Worm (Caenorhabditis elegans) whole organism, L4 larva: ENCODE results near the gene C04A11.2.

Experiments used
- F37D6.2 ChIP-seq: sonication (generic microtip); optimal IDR thresholded peaks from 2 replicates; lab custom pipeline; 2016; ENCODE audit warnings: mild to moderate bottlenecking, missing genetic modification characterization, missing compliant biosample characterization
- R02D3.7 ChIP-seq: fragments of 150-350 bp; sonication (generic microtip); optimal IDR thresholded peaks from 3 replicates; lab custom pipeline; 2014; ENCODE audit warnings: missing biosample characterization, missing genetic modification characterization
- aha-1 ChIP-seq: fragments of 150-350 bp; peaks from one replicate; lab custom pipeline; 2014; ENCODE audit warnings: missing biosample characterization, missing genetic modification characterization
- aly-2 ChIP-seq: sonication (generic microtip); optimal IDR thresholded peaks from 2 replicates; lab custom pipeline; 2018; ENCODE audit warnings: missing biosample characterization, missing genetic modification characterization
- ceh-44 ChIP-seq: fragments of 200-800 bp; sonication (Bioruptor generic); IDR thresholded peaks from 2 replicates; pipeline ENCODE4 v1.3.6; 2022; ENCODE audit warnings: missing genetic modification reagents, missing genetic modification characterization, missing compliant biosample characterization
- ceh-62 ChIP-seq: sonication (generic microtip); optimal IDR thresholded peaks from 2 replicates; lab custom pipeline; 2017; ENCODE audit warnings: missing biosample characterization, missing genetic modification characterization
- ceh-82 ChIP-seq: sonication (generic microtip); optimal IDR thresholded peaks from 2 replicates; lab custom pipeline; 2017; ENCODE audit warnings: missing biosample characterization, missing genetic modification characterization
- ces-1 ChIP-seq: fragments of 150-350 bp; sonication (generic microtip); optimal IDR thresholded peaks from 4 replicates; lab custom pipeline; 2014; ENCODE audit warnings: missing biosample characterization, missing genetic modification reagents, missing genetic modification characterization
- daf-12 ChIP-seq: fragments of 150-350 bp; optimal IDR thresholded peaks from 2 replicates; lab custom pipeline; 2014; ENCODE audit warnings: missing biosample characterization, missing genetic modification reagents, missing genetic modification characterization
- daf-16 ChIP-seq, 3 experiments: sonication (generic microtip); optimal IDR thresholded peaks; 2 replicates each; lab custom pipeline; 2016 to 2017; ENCODE audit warnings: missing genetic modification characterization in 3 of 3, missing genetic modification reagents in 3 of 3, mild to moderate bottlenecking in 2 of 3, missing compliant biosample characterization in 2 of 3, missing biosample characterization in 1 of 3, moderate library complexity in 1 of 3
- daf-8 ChIP-seq: fragments of 200-800 bp; sonication (Bioruptor generic); IDR thresholded peaks from 2 replicates; pipeline ENCODE4 v1.3.6; 2022; ENCODE audit warnings: missing genetic modification characterization, missing compliant biosample characterization
- dmd-9 ChIP-seq: fragments of 200-800 bp; sonication (Bioruptor generic); IDR thresholded peaks from 2 replicates; pipeline ENCODE4 v1.3.6; 2022; ENCODE audit warnings: missing genetic modification reagents, missing genetic modification characterization, missing compliant biosample characterization
- dpl-1 ChIP-seq: fragments of 150-350 bp; optimal IDR thresholded peaks from 2 replicates; lab custom pipeline; 2014; ENCODE audit warnings: missing biosample characterization, missing genetic modification reagents, missing genetic modification characterization
- egl-27 ChIP-seq: sonication (generic microtip); optimal IDR thresholded peaks from 3 replicates; lab custom pipeline; 2017; ENCODE audit warnings: missing biosample characterization, missing genetic modification reagents, missing genetic modification characterization
- egl-43 ChIP-seq: fragments of 200-800 bp; sonication (Bioruptor generic); IDR thresholded peaks from 2 replicates; pipeline ENCODE4 v1.3.6; 2022; ENCODE audit warnings: missing genetic modification reagents, missing genetic modification characterization, missing compliant biosample characterization
- fkh-10 ChIP-seq: fragments of 150-350 bp; optimal IDR thresholded peaks from 2 replicates; lab custom pipeline; 2014; ENCODE audit warnings: missing biosample characterization, missing genetic modification reagents, missing genetic modification characterization
- hlh-30 ChIP-seq: sonication (generic microtip); optimal IDR thresholded peaks from 2 replicates; lab custom pipeline; 2017; ENCODE audit warnings: antibody characterized with exemption, mild to moderate bottlenecking, missing genetic modification characterization, missing compliant biosample characterization; ENCODE audit not compliant: insufficient read depth
- jun-1 ChIP-seq: fragments of 150-350 bp; optimal IDR thresholded peaks from 2 replicates; lab custom pipeline; 2014; ENCODE audit warnings: missing biosample characterization, missing genetic modification reagents, missing genetic modification characterization
- lin-13 ChIP-seq: fragments of 150-350 bp; optimal IDR thresholded peaks from 2 replicates; lab custom pipeline; 2014; ENCODE audit warnings: missing biosample characterization, missing genetic modification reagents, missing genetic modification characterization
- lin-38 ChIP-seq: fragments of 200-800 bp; sonication (Bioruptor generic); IDR thresholded peaks from 2 replicates; pipeline ENCODE4 v1.3.6; 2022; ENCODE audit warnings: missing genetic modification reagents, missing genetic modification characterization, missing compliant biosample characterization
- mep-1 ChIP-seq: fragments of 150-350 bp; sonication (generic microtip); optimal IDR thresholded peaks from 3 replicates; lab custom pipeline; 2014; ENCODE audit warnings: missing biosample characterization, missing genetic modification characterization
- mxl-2 ChIP-seq: fragments of 200-800 bp; sonication (Bioruptor generic); conservative IDR thresholded peaks from 2 replicates; pipeline ENCODE4 v1.3.6; 2022; ENCODE audit warnings: missing genetic modification reagents, missing genetic modification characterization, missing compliant biosample characterization
- mxl-3 ChIP-seq: fragments of 200-800 bp; sonication (Bioruptor generic); optimal IDR thresholded peaks from 2 replicates; lab custom pipeline; 2018; ENCODE audit warnings: mild to moderate bottlenecking, missing genetic modification characterization, missing compliant biosample characterization
- nhr-11 ChIP-seq: fragments of 150-350 bp; optimal IDR thresholded peaks from 2 replicates; lab custom pipeline; 2014; ENCODE audit warnings: missing biosample characterization, missing genetic modification characterization
- nhr-237 ChIP-seq: sonication (generic microtip); optimal IDR thresholded peaks from 2 replicates; lab custom pipeline; 2017; ENCODE audit warnings: missing biosample characterization, missing genetic modification characterization
- nhr-25 ChIP-seq: sonication (generic microtip); optimal IDR thresholded peaks from 2 replicates; lab custom pipeline; 2017; ENCODE audit warnings: missing genetic modification characterization, mild to moderate bottlenecking, missing compliant biosample characterization, antibody characterized with exemption, moderate library complexity, borderline replicate concordance; ENCODE audit not compliant: insufficient read depth
- nhr-28 ChIP-seq: fragments of 150-350 bp; optimal IDR thresholded peaks from 2 replicates; lab custom pipeline; 2014; ENCODE audit warnings: missing biosample characterization, missing genetic modification characterization
- nhr-76 ChIP-seq: fragments of 150-350 bp; optimal IDR thresholded peaks from 2 replicates; lab custom pipeline; 2014; ENCODE audit warnings: missing biosample characterization, missing genetic modification characterization
- nhr-77 ChIP-seq: fragments of 150-350 bp; optimal IDR thresholded peaks from 2 replicates; lab custom pipeline; 2014; ENCODE audit warnings: missing biosample characterization, missing genetic modification characterization
- set-16 ChIP-seq: fragments of 200-800 bp; sonication (Bioruptor generic); IDR thresholded peaks from 2 replicates; pipeline ENCODE4 v1.3.6; 2022; ENCODE audit warnings: missing genetic modification reagents, missing genetic modification characterization, missing compliant biosample characterization
- skn-1 ChIP-seq: fragments of 150-350 bp; optimal IDR thresholded peaks from 2 replicates; lab custom pipeline; 2014; ENCODE audit warnings: missing biosample characterization, missing genetic modification characterization
- snpc-4 ChIP-seq: fragments of 150-350 bp; optimal IDR thresholded peaks from 2 replicates; lab custom pipeline; 2014; ENCODE audit warnings: missing biosample characterization, missing genetic modification characterization
- spr-3 ChIP-seq: fragments of 200-800 bp; sonication (Bioruptor generic); optimal IDR thresholded peaks from 2 replicates; lab custom pipeline; 2018; ENCODE audit warnings: mild to moderate bottlenecking, missing genetic modification characterization, missing compliant biosample characterization
- tag-97 ChIP-seq: fragments of 200-800 bp; sonication (Bioruptor generic); IDR thresholded peaks from 2 replicates; pipeline ENCODE4 v1.3.6; 2022; ENCODE audit warnings: missing genetic modification characterization, missing compliant biosample characterization
- unc-62 ChIP-seq, 3 experiments: fragments of 150-350 bp in 1 of 3; sonication (generic microtip); optimal IDR thresholded peaks in 2 of 3; peaks in 1 of 3; 1 replicate in 1 of 3; 2 replicates in 2 of 3; lab custom pipeline; 2014 to 2017; ENCODE audit warnings: missing biosample characterization in 3 of 3, missing genetic modification characterization in 3 of 3, missing genetic modification reagents in 3 of 3, missing genotype in 1 of 3
- vab-7 ChIP-seq: fragments of 200-800 bp; sonication (Bioruptor generic); IDR thresholded peaks from 2 replicates; pipeline ENCODE4 v1.3.6; 2022; ENCODE audit warnings: missing genetic modification reagents, missing genetic modification characterization, missing compliant biosample characterization
- zfp-3 ChIP-seq: fragments of 200-800 bp; sonication (Bioruptor generic); conservative IDR thresholded peaks from 2 replicates; pipeline ENCODE4 v1.3.6; 2022; ENCODE audit warnings: missing genetic modification reagents, missing genetic modification characterization, missing compliant biosample characterization
- ztf-7 ChIP-seq: fragments of 150-350 bp; optimal IDR thresholded peaks from 2 replicates; lab custom pipeline; 2014; ENCODE audit warnings: missing biosample characterization, missing genetic modification characterization

The C04A11.2 gene

ce11 chrX:13700642-13701233 is 32.1 kb upstream of the C04A11.2 start (continued):
- TF ChIP-seq zfp-3 (GFP tag; lab: Robert Waterston, UW) (peak; percentile 97), ceh-44 (peak; percentile 83), nhr-76 (tag; lab: Kevin White, UChicago) (peak; percentile 85), daf-12 (tag; lab: Kevin White, UChicago) (no peak), egl-27 (peak; percentile 86), set-16 (GFP tag; lab: Robert Waterston, UW) (no peak), aha-1 (peak; percentile 100), unc-62 (GFP tag; optimal IDR thresholded peaks at IDR 0.05 in 1 of 2; lab: Kevin White, UChicago) (peak; percentile 90 to 100), unc-62 (tag; optimal IDR thresholded peaks at IDR 0.05; lab: Kevin White, UChicago) (peak; percentile 61), dmd-9 (GFP tag; lab: Robert Waterston, UW) (peak; percentile 94), ztf-7 (peak; percentile 96), R02D3.7 (tag; lab: Kevin White, UChicago) (peak; percentile 28), ces-1 (GFP tag; lab: Kevin White, UChicago) (peak; percentile 96), mep-1 (tag; lab: Kevin White, UChicago) (peak; percentile 100), nhr-28 (tag; lab: Kevin White, UChicago) (peak; percentile 94), daf-8 (GFP tag; lab: Robert Waterston, UW) (peak; percentile 89; the same call in 1 of the 2 replicates), spr-3 (GFP tag; lab: Kevin White, UChicago) (peak; percentile 98), ceh-82 (tag; lab: Kevin White, UChicago) (peak; percentile 100), hlh-30 (peak; percentile 97), nhr-77 (peak; percentile 99), aly-2 (tag; lab: Kevin White, UChicago) (no peak), vab-7 (GFP tag; lab: Robert Waterston, UW) (peak; percentile 98), ceh-62 (tag; lab: Kevin White, UChicago) (no peak), jun-1 (peak; percentile 100), egl-43 (GFP tag; lab: Robert Waterston, UW) (peak; percentile 98), tag-97 (peak; percentile 95), lin-13 (GFP tag; lab: Kevin White, UChicago) (peak; percentile 97), nhr-237 (tag; lab: Kevin White, UChicago) (peak; percentile 95)
- TF ChIP-seq, all 104 proteins: peak for 95

- TF ChIP-seq dmd-9 (GFP tag; lab: Robert Waterston, UW) (0 out of 2 replicates have a peak, but pooled peaks have one; percentile 20), vab-7 (GFP tag; lab: Robert Waterston, UW) (no peak)
These were observed 28.9 kb upstream of the C04A11.2 start for ce11 chrX:13697520-13697919.

ce11 chrX:13696152-13696551 is 27.5 kb upstream of the C04A11.2 start:
- no peak for TF ChIP-seq mxl-2 (GFP tag; lab: Robert Waterston, UW)
- peak in 1 of 2 experiments; percentile 55 for TF ChIP-seq unc-62 (GFP tag; optimal IDR thresholded peaks at IDR 0.05 in 1 of 2; lab: Kevin White, UChicago)
- no peak for TF ChIP-seq unc-62 (tag; optimal IDR thresholded peaks at IDR 0.05; lab: Kevin White, UChicago)

ce11 chrX:13690333-13690732 is 21.7 kb upstream of the C04A11.2 start:
- TF ChIP-seq dpl-1 (GFP tag; lab: Kevin White, UChicago) (no peak), fkh-10 (no peak), snpc-4 (peak; percentile 52)

ce11 chrX:13687655-13688054 is 19.0 kb upstream of the C04A11.2 start, which contains the start of gene adm-2:
Gene adm-2, plus strand, starts transcription at chrX:13687955.
- TF ChIP-seq nhr-11 (no peak), nhr-25 (tag; lab: Kevin White, UChicago) (no peak), lin-38 (GFP tag; lab: Robert Waterston, UW) (no peak), mxl-3 (GFP tag; lab: Kevin White, UChicago) (no peak), skn-1 (tag; lab: Kevin White, UChicago) (no peak), F37D6.2 (no peak), daf-16 (GFP tag; optimal IDR thresholded peaks at IDR 0.05; lab: Kevin White, UChicago) (no peak), daf-16 (tag; optimal IDR thresholded peaks at IDR 0.05; lab: Kevin White, UChicago) (peak; percentile 39)
